Fruit fly (Drosophila melanogaster) whole organism: ENCODE data around the gene CG6865.

Experiments
- CG8478 ChIP-seq: fragments of >200 bp; optimal IDR thresholded peaks from 2 replicates; lab custom pipeline; 2018; ENCODE audit warnings: inconsistent platforms
- Dll ChIP-seq: fragments of >200 bp; optimal IDR thresholded peaks from 2 replicates; lab custom pipeline; 2017
- EcR ChIP-seq, 2 experiments: fragments of >200 bp; optimal IDR thresholded peaks; 2 replicates each; lab custom pipeline; 2017; ENCODE audit warnings: missing biosample characterization in 2 of 2, missing genetic modification characterization in 2 of 2, missing genetic modification reagents in 2 of 2
- pan ChIP-seq: fragments of >200 bp; optimal IDR thresholded peaks from 2 replicates; lab custom pipeline; 2017
- psq ChIP-seq: fragments of >200 bp; optimal IDR thresholded peaks from 2 replicates; lab custom pipeline; 2017
- usp ChIP-seq: fragments of >200 bp; optimal IDR thresholded peaks from 2 replicates; lab custom pipeline; 2017; ENCODE audit warnings: missing biosample characterization, missing genetic modification characterization, mixed read lengths

CG6865 gene

DNA sequence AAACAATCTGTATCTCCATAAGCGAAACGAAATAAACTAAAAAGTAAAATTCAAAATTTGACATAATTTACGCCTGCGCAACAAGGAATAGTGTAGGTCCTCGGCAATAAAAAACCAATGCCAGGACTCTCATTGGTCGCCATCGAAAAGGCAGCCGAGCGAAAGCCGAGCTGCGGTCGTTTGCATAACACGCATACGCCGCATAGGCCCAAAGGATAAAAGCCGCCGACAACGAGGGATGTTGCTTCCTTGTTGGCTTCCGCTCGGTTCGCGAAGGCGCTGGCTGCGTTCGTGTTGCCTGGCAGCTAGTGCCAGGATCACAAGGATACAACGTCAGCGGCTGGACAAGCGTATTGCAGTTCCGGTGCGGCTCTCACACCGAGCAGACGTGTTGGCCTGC lies 3.0 kb upstream of the CG6865 start:
- no peak for TF ChIP-seq psq (lab: Kevin White, UChicago)
- no peak for TF ChIP-seq pan (lab: Kevin White, UChicago)
- TF ChIP-seq Dll (lab: Kevin White, UChicago) = no peak
- TF ChIP-seq usp = no peak

DNA sequence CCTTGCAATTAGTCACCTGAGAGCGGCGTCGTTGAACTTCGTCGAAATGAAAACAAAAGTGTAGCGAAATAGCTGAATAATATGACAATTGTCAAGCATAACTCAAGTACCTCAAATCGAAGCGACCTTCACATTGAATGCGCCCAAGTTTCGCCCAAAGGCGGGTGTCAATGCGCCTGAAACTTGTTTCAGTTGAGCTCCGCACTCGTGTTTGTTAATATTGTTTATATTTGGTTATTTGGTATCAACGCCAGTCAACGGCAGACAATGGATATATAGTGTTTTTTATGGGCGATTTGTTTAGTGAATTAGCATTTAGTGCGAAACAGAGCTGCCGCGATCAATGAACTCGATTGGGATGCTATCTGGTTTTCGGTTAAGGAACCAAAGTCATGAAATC lies 1.6 kb upstream of the CG6865 start:
- TF ChIP-seq CG8478 (no peak), usp (no peak), psq (lab: Kevin White, UChicago) (no peak), pan (lab: Kevin White, UChicago) (no peak), Dll (lab: Kevin White, UChicago) (no peak)

DNA sequence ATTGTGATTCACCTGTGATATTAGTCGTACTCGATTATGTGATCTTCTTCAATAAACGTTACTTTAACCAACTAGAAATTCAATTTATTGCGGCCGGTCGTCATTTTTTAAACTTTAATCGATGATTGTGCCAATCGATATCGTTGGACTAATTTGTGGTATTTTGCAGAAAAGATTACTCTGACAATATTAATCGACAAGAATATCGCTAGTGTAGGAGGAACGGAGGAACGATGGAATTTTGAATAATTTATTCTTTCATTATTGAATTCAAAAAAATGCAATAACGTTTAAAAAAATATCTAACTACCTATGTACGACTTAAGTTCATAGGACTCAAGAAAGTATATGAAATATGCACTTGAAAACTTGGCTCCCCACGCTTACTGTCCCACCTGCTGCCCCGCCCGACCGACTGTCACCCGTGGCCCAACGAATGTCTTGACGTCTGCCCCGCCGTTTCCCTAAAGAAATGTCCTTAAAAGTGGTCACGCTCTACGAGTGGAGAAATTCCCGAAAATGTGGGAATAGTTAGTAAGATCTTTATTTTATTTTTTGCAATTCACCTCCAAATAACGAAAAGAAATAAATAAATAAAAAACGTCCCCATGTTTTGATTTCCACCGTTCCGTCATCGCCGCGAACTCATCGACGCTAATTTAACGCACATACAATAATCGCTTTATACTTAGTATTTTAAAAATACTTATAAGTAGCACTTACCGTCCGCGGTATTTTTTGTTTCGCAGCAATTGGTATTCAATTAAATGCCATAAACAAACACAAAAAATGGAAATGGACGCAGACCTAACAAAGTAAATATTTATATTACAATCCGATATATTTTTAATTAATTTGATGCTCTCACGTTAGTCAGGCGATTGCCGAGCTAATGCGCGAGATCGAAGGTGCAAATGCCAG lies 2.3 kb downstream of the CG6865 start, which contains the start of gene CG14074:
Gene CG14074, plus strand, starts transcription at position 779 of the 921 bp plus-strand sequence.
- TF ChIP-seq pan (lab: Kevin White, UChicago) = no peak
- peak; percentile 20 for TF ChIP-seq CG8478

DNA sequence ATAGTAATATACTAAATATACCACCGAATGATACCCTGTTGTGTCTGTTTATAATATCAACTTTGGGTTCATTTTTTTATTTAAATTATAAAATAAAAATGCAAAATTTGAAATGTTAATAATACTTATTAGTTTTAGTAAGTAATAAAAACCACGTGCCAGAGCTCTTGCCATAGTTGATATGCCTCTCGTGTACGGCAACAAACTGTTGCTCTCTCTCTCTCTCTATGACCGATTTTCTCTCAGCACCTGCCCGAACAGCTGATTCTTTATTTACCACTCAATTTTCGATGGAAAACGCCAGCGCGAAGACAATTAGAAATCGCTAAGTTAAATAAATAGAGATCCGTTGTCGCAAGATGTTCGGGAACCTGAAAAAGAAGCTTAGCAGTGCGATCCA lies 4.1 kb downstream of the CG6865 start, which contains the start of gene Dysb:
Gene Dysb, plus strand, starts transcription at position 251 of the 400 bp plus-strand sequence.
- TF ChIP-seq CG8478 (no peak), EcR (GFP tag; optimal IDR thresholded peaks at IDR 0.05; lab: Kevin White, UChicago) (no peak), psq (lab: Kevin White, UChicago) (no peak)

DNA sequence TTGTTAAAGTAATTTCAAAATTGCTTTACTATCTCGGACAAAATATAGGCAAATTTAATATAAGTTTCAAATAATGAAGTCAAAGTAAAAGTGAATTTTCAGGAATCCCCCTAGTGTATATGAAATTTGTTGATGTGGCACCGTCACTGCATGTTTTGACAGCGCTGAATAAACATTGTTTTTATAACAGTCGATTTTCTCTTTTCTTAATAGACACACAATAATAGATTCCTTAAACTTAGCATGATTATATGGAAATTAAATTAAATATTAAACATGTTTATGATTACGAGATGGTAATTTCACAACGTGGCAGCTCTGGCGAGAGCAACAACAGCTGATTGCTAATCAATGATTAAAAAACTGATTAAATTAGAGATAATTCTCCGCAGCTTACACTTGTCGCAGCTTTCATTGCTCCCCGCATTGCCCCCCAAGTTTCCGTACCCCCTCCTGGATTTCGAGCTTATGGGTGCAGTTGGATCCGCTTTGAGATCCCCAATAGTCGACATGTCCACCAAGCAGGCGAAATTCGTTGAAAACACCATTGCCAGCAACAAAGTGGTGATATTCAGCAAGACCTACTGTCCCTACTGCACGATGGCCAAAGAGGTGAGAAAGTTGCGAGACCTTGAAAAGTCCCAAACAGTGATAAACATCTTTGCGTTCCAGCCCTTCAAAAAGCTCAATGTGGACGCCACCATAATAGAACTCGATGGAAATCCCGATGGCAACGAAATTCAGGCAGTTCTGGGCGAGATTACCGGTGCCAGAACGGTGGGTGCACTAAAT lies 5.8 kb downstream of the CG6865 start, which contains the start of gene Grx1:
Gene Grx1, plus strand, starts transcription at position 196 of the 792 bp plus-strand sequence.
- no peak for TF ChIP-seq Dll (lab: Kevin White, UChicago)
- TF ChIP-seq CG8478 = no peak
- no peak for TF ChIP-seq pan (lab: Kevin White, UChicago)
- no peak for TF ChIP-seq usp
- no peak for TF ChIP-seq EcR (GFP tag; optimal IDR thresholded peaks at IDR 0.05; lab: Kevin White, UChicago)
- no peak for TF ChIP-seq psq (lab: Kevin White, UChicago)

DNA sequence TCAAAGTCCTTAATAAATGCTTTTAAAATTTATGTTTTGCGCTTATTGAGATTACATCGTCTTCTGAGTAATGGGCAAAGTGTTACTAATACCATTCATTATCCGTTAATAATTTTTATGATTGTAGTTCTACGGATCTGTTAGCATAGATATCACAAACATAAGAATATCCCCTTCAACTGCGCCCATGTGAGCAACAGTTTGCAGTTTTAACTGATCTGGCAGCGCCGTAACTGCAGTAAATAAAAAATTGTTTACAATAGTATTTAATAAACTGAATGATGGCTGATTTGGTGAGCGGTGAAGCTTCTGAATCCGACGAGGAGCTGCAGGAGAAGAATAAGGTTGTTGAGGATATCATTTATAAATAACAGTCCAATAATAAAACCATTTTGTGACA lies 6.6 kb downstream of the CG6865 start, which contains the start of gene Blos3:
Gene Blos3, plus strand, starts transcription at position 198 of the 400 bp plus-strand sequence.
- TF ChIP-seq EcR (GFP tag; optimal IDR thresholded peaks at IDR 0.05; lab: Kevin White, UChicago) (no peak), Dll (lab: Kevin White, UChicago) (no peak), usp (no peak), psq (lab: Kevin White, UChicago) (no peak), CG8478 (no peak)

DNA sequence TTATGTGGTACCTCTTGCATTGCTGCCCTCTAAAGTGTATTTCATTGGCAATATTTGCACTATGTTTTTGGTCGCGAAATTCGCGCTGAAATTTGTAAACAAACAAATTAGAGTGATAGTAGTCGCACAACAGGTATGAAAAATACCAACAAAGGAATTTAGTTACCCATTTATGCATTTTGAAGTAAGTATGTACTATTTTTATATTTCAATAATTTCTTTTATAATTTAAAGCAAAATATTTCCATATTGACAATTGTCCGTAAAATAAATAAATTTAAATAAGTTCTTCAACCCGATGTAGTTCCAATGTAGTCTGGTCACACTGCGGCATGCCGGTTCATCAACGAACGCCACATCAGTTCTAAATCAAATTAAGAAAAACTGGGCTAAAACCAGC lies 9.0 kb downstream of the CG6865 start, which contains the start of the genes Rad9 and Uggt:
Gene Rad9, minus strand, starts transcription at position 114 of the 400 bp plus-strand sequence.
Gene Uggt, plus strand, starts transcription at position 308 of the 400 bp plus-strand sequence.
- TF ChIP-seq Dll (lab: Kevin White, UChicago) = no peak
- TF ChIP-seq EcR (GFP tag; optimal IDR thresholded peaks at IDR 0.05; lab: Kevin White, UChicago) = no peak
- TF ChIP-seq CG8478 = no peak
- TF ChIP-seq pan (lab: Kevin White, UChicago) = no peak

DNA sequence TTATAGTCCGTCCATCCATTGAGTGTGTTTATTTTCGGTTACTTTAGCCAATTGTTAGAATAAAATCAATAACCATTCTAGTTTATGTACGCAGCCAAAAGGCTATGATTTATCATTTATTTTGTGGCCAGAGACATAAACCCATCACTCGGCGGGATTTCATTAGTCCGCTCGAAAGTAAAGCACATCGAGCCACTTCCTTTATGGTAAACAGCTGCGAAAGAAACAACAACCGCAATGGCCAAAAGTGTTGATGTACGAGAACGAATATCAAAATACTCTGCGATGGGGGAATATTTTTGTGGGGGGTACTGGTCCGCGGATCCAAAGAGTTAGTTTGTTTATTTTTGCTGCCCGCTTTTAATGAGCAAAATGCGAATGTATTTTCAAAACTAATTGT lies 18.2 kb downstream of the CG6865 start:
- TF ChIP-seq pan (lab: Kevin White, UChicago) (no peak), psq (lab: Kevin White, UChicago) (no peak), Dll (lab: Kevin White, UChicago) (no peak), EcR (GFP tag; optimal IDR thresholded peaks at IDR 0.05; lab: Kevin White, UChicago) (no peak), usp (no peak), CG8478 (no peak)

DNA sequence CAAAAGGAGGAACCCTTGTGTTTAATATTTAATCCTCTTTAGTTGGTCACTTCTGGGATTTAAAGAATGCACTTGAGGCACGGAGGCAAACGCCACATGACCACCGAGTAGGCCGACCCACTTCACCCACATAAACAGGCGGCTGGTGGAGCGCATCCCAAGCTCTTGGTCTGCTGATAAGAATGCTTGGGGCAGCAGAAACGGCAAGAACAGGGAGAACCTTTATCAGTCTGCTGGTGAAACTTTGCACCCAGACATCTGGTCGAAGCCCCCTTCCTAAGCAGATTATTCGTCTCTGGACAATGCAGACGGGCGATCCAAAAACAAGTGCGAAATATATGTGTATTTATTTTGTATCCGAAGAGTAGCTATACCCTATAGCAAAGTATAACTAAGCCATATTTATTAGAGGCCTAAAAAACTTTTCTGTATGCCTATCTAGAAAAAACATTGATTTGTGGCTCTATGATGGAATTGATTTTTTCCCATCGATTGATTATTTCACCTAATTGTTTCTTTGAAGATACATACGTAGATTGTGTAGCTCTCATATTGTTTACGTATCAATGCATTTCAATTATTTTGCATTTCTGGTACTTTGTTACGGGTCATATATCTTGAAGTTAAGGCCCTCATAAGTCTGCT lies 25.9 kb downstream of the CG6865 start:
- TF ChIP-seq pan (lab: Kevin White, UChicago) = no peak
- TF ChIP-seq CG8478 = no peak
- no peak for TF ChIP-seq psq (lab: Kevin White, UChicago)
- no peak for TF ChIP-seq usp
- no peak for TF ChIP-seq EcR (GFP tag; optimal IDR thresholded peaks at IDR 0.05; lab: Kevin White, UChicago)
- TF ChIP-seq Dll (lab: Kevin White, UChicago) = no peak

DNA sequence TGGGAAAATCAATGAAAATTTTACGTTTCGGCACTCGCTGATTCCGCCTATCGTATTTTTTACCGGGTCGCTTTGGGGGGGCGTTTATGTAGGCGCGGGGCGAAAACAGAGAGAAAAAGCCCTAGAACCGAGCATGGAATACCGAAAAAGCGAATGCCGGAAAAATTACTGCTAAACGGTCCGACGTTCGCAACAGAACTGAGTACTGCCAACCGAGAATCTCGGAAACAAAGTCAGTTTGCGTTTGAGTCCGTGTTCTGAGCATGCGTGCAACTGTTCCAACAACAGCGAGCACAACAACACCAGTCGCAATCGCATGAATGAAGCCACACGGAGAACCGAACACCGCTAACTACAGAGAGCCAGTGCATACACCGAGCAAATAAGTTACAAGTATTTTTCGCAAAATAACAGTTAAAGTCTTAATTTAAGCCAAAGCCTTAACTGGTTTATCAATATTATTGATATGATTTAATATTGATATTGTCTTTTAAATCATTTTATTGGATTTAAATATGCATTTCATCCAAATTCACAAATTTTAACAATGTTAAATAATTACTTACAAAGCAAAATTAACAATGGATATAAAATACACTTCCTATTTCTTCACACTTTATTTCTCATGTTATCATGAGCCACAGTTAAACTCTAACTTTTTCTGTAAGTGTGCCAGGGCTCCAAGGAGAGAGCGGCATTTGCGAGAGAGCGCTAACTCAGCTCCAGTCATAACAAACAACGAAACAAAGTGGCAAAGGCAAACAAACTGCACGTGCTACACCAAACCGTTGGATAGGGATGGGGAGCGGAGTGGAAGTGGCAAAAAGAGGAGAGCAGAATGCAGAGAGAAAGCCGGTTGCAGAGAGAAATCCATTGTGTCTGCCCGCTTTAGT lies 27.1 kb downstream of the CG6865 start, which contains the start of gene CG3961:
Gene CG3961, minus strand, starts transcription at position 201 of the 893 bp plus-strand sequence.
- TF ChIP-seq EcR (GFP tag; optimal IDR thresholded peaks at IDR 0.05; lab: Kevin White, UChicago) (no peak), usp (no peak), CG8478 (no peak), pan (lab: Kevin White, UChicago) (no peak), psq (lab: Kevin White, UChicago) (no peak), Dll (lab: Kevin White, UChicago) (no peak)

DNA sequence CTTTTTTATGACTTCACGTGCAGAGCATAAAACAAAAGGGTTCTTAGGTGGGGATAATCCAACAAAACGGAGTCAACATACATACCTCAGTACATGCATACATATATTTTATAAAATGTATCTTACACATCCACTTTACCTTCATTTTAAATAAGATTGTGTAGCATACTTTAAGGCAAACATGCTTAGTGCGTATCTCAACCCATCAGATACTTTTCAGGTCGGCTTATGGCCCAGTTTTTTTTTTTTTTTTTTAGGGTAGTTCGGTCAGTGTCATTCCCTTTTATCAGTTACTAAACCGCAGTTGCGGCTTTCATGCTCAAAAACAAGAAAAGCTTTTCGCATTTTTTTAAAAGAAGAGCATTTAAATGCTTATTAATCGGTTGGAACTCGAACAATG lies 28.5 kb downstream of the CG6865 start, which contains the start of gene NijB:
Gene NijB, plus strand, starts transcription at position 398 of the 400 bp plus-strand sequence.
- TF ChIP-seq Dll (lab: Kevin White, UChicago) = no peak
- no peak for TF ChIP-seq CG8478
- TF ChIP-seq usp = no peak
- no peak for TF ChIP-seq pan (lab: Kevin White, UChicago)
- TF ChIP-seq psq (lab: Kevin White, UChicago) = no peak
- TF ChIP-seq EcR (GFP tag; optimal IDR thresholded peaks at IDR 0.05; lab: Kevin White, UChicago) = no peak
